Fruit fly (Drosophila melanogaster) S2 (cell line): ENCODE data around the gene Vlet.

Experiments used
- CG8478 ChIP-seq: fragments of >200 bp; optimal IDR thresholded peaks from 2 replicates; lab custom pipeline; 2018
- CTCF ChIP-seq, 2 experiments: fragments of >200 bp; optimal IDR thresholded peaks; 2 replicates each; lab custom pipeline; 2018

- TF ChIP-seq CG8478 (lab: Kevin White, UChicago) (no peak), CTCF (optimal IDR thresholded peaks at IDR 0.05; lab: Kevin White, UChicago) (peak; percentile 48 to 63)
These were observed 36.3 kb upstream of the Vlet start for dm6 chrX:11714529-11715262.
